Worm (Caenorhabditis elegans): ENCODE results near the gene clec-63.

clec-63 gene

DNA sequence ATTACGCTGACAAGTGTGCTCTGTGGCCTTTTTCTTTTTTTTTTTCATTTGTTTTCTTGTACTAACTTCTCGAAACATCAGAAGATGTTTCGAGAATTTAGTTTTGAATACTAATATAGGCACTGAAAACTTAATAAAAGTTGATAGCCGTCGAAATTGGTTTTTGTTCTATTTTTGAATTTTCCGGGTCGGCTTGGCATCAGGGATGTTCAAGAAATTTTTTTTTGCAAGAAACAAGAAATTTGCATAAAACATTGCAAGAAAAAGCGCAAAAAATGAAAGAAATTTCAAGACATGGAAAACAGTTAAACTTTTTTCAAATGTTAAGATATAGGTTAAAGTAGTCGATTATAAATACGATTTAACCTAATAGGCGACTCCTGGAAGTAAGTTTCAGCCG is 27.8 kb downstream of the clec-63 start:
- TF ChIP-seq snpc-4 (tag; optimal IDR thresholded peaks at IDR 0.05) (no peak), nhr-23 (tag; optimal IDR thresholded peaks at IDR 0.05) (no peak), mml-1 (tag; optimal IDR thresholded peaks at IDR 0.05) (no peak), tbx-2 (tag; optimal IDR thresholded peaks at IDR 0.05) (no peak), aly-2 (tag; optimal IDR thresholded peaks at IDR 0.05) (no peak), fkh-2 (tag; optimal IDR thresholded peaks at IDR 0.05) (no peak), nhr-43 (tag; optimal IDR thresholded peaks at IDR 0.05; ENCODE audit: poor library complexity, severe bottlenecking) (no peak), nhr-237 (tag; optimal IDR thresholded peaks at IDR 0.05) (no peak), ceh-16 (tag; optimal IDR thresholded peaks at IDR 0.05) (no peak), sea-2 (GFP tag; optimal IDR thresholded peaks at IDR 0.05) (no peak), nhr-77 (tag; optimal IDR thresholded peaks at IDR 0.05) (no peak), fos-1 (tag; optimal IDR thresholded peaks at IDR 0.05) (no peak), nfya-1 (tag; optimal IDR thresholded peaks at IDR 0.05; ENCODE audit: insufficient read depth) (no peak), lin-15B (tag; optimal IDR thresholded peaks at IDR 0.05) (no peak), skn-1 (tag; optimal IDR thresholded peaks at IDR 0.05) (no peak), lin-39 (tag; optimal IDR thresholded peaks at IDR 0.05) (no peak), eor-1 (tag; optimal IDR thresholded peaks at IDR 0.05) (no peak), unc-62 (GFP tag; optimal IDR thresholded peaks at IDR 0.05) (no peak)

DNA sequence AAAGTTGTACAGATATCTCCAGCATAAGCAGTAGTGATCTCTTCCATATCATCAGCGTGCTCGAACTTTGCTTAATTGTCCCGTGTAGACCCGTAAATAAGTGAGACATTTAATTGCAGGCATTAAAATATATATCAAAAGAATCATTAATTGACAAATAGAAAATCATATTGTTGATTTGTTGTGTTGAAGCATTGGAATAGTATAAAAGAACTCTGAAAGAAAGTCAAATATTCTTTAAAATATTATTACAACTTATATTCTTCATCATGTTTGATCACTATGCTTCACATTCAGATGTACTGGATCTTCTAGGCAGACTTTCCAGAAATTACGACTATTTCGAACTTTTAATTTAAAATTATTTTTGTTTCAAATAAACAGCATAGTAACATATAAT is 30.1 kb downstream of the clec-63 start, which contains the start of gene F58G1.8:
Gene F58G1.8 (minus strand): TSS at position 101 of the 400 bp plus-strand sequence.
- TF ChIP-seq eor-1 (tag; optimal IDR thresholded peaks at IDR 0.05) (no peak), skn-1 (tag; optimal IDR thresholded peaks at IDR 0.05) (no peak), nhr-12 (tag; optimal IDR thresholded peaks at IDR 0.05) (no peak), jun-1 (tag; optimal IDR thresholded peaks at IDR 0.05) (no peak), fos-1 (tag; optimal IDR thresholded peaks at IDR 0.05) (no peak), nhr-67 (tag; optimal IDR thresholded peaks at IDR 0.05) (no peak), tbx-2 (tag; optimal IDR thresholded peaks at IDR 0.05) (no peak), hmg-11 (tag; optimal IDR thresholded peaks at IDR 0.05) (no peak), mdl-1 (tag; optimal IDR thresholded peaks at IDR 0.05) (no peak), fkh-2 (tag; optimal IDR thresholded peaks at IDR 0.05) (no peak), egl-5 (tag; optimal IDR thresholded peaks at IDR 0.05) (no peak)

- TF ChIP-seq skn-1 (tag; optimal IDR thresholded peaks at IDR 0.05), result no peak
- TF ChIP-seq egl-27 (tag; optimal IDR thresholded peaks at IDR 0.05), result no peak
- TF ChIP-seq unc-39 (tag; optimal IDR thresholded peaks at IDR 0.05), result no peak
- TF ChIP-seq nhr-76 (tag; optimal IDR thresholded peaks at IDR 0.05), result no peak
- no peak for TF ChIP-seq daf-12 (tag; optimal IDR thresholded peaks at IDR 0.05)
- TF ChIP-seq elt-3 (tag; optimal IDR thresholded peaks at IDR 0.05), result no peak
- no peak for TF ChIP-seq aly-2 (tag; optimal IDR thresholded peaks at IDR 0.05)
- TF ChIP-seq jun-1 (tag; optimal IDR thresholded peaks at IDR 0.05), result no peak
- no peak for TF ChIP-seq sea-2 (GFP tag; optimal IDR thresholded peaks at IDR 0.05)
- no peak for TF ChIP-seq hmg-11 (tag; optimal IDR thresholded peaks at IDR 0.05)
- TF ChIP-seq zag-1 (tag; optimal IDR thresholded peaks at IDR 0.05), result no peak
- TF ChIP-seq ceh-82 (tag; optimal IDR thresholded peaks at IDR 0.05), result no peak
These were observed 32.8 kb downstream of the clec-63 start, which contains the start of gene F58G1.3 for ce11 chrII:12928241-12928640. F58G1.3 (minus strand) TSS chrII:12928341.

ce11 chrII:12930138-12930537 is 34.7 kb downstream of the clec-63 start:
- peak; percentile 69 for TF ChIP-seq elt-2 (tag; optimal IDR thresholded peaks at IDR 0.05)
- no peak for TF ChIP-seq ama-1 (optimal IDR thresholded peaks at IDR 0.05)
- peak; percentile 22 for TF ChIP-seq pqm-1 (tag; optimal IDR thresholded peaks at IDR 0.05)
- TF ChIP-seq ceh-9 (tag; optimal IDR thresholded peaks at IDR 0.05), result no peak

DNA sequence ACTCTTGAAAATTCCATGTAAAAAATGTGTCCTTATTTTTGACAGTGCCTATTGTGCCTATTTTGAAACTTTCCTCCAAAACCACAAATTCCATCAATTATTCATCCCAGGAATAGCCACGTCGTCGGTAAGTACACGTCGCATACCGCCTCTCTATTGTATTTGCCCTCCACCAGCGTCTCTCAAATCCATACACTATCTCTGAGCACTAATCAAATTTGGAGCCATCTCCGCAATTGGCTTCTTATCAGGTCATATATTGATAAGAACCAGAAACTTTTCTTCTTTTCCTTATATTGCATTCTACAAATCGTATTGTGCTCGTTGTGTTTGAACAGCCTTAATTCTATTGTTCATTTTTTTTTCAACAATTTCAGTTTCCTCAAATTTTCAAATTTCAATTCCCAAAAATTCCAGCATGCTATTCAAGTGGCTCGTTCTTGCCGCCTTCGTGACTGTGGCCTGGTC is 36.1 kb downstream of the clec-63 start, which contains the start of gene dct-18:
Gene dct-18 (plus strand): TSS at position 418 of the 468 bp plus-strand sequence.
- TF ChIP-seq pha-4 (tag; optimal IDR thresholded peaks at IDR 0.05) (peak; percentile 24), elt-2 (tag; optimal IDR thresholded peaks at IDR 0.05) (peak; percentile 95), lsy-12 (tag; optimal IDR thresholded peaks at IDR 0.05) (no peak), ztf-4 (tag; optimal IDR thresholded peaks at IDR 0.05) (no peak), pqm-1 (tag; optimal IDR thresholded peaks at IDR 0.05) (peak; percentile 77)

All from whole organism, L3 larva.